Fruit fly (Drosophila melanogaster) S2 (cell line): ENCODE measurements around the gene CG13887.

Source experiments
- CG8478 ChIP-seq: fragments of >200 bp; optimal IDR thresholded peaks from 2 replicates; lab custom pipeline; 2018
- CTCF ChIP-seq, 2 experiments: fragments of >200 bp; optimal IDR thresholded peaks; 2 replicates each; lab custom pipeline; 2018

DNA sequence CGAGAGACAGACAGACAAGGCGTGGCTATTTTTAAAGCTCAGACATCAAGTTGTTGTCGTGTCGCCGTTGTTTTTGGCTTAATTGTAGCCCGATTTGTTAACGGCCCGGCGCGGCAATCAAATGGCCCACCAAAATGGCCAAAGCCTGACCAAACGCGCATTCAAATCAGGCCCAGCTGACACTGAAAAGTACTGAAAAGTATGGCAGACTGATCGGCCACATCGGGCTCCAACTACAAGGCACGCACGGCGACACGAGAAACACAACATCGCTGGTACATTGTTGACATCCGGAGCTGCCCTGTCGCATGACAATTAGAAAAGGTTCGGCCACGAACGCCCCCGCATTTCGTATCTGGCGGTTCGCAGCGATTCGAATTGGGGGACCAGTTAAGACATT, 25.8 kb upstream of the CG13887 start:
- TF ChIP-seq CTCF (optimal IDR thresholded peaks at IDR 0.05; lab: Kevin White, UChicago), result no peak
- TF ChIP-seq CG8478 (lab: Kevin White, UChicago), result no peak
